Worm (Caenorhabditis elegans) whole organism, young adult: Measurements from ENCODE around the gene F40G9.5.

Source experiments
- C17E4.6 ChIP-seq: fragments of 200-800 bp; sonication (Bioruptor generic); IDR thresholded peaks from 2 replicates; pipeline ENCODE4 v1.3.6; 2022; ENCODE audit warnings: missing genetic modification reagents, missing genetic modification characterization, missing compliant biosample characterization
- K12H6.12 ChIP-seq: fragments of 200-800 bp; sonication (Bioruptor generic); optimal IDR thresholded peaks from 2 replicates; lab custom pipeline; 2018; ENCODE audit warnings: mild to moderate bottlenecking, missing genetic modification characterization, missing compliant biosample characterization
- akir-1 ChIP-seq: fragments of 200-800 bp; sonication (Bioruptor generic); optimal IDR thresholded peaks from 2 replicates; lab custom pipeline; 2018; ENCODE audit warnings: mild to moderate bottlenecking, missing genetic modification characterization, moderate library complexity, missing compliant biosample characterization
- dox-1 ChIP-seq: fragments of 200-800 bp; sonication (Bioruptor generic); IDR thresholded peaks from 2 replicates; pipeline ENCODE4 v1.3.6; 2022; ENCODE audit warnings: missing genetic modification reagents, missing genetic modification characterization, missing compliant biosample characterization
- rpc-1 ChIP-seq, 2 experiments: fragments of 150-350 bp in 1 of 2; sonication (generic microtip) in 1 of 2; optimal IDR thresholded peaks; 2 replicates each; lab custom pipeline; 2014 to 2018; ENCODE audit warnings: missing biosample characterization in 1 of 2, missing genetic modification characterization in 1 of 2, missing genetic modification reagents in 1 of 2, missing genotype in 1 of 2
- sea-2 ChIP-seq: fragments of 200-800 bp; sonication (Bioruptor generic); IDR thresholded peaks from 2 replicates; pipeline ENCODE4 v1.3.6; 2022; ENCODE audit warnings: missing genetic modification characterization, missing compliant biosample characterization
- snpc-4 ChIP-seq, 5 experiments: fragments of 150-350 bp in 1 of 5; sonication (generic microtip) in 4 of 5; optimal IDR thresholded peaks; 2 replicates each; lab custom pipeline; 2014 to 2018; ENCODE audit warnings: missing genetic modification characterization in 5 of 5, missing biosample characterization in 3 of 5, antibody characterized with exemption in 2 of 5, mild to moderate bottlenecking in 2 of 5, missing compliant biosample characterization in 2 of 5, missing genotype in 2 of 5, moderate library complexity in 2 of 5, missing genetic modification reagents in 1 of 5

DNA sequence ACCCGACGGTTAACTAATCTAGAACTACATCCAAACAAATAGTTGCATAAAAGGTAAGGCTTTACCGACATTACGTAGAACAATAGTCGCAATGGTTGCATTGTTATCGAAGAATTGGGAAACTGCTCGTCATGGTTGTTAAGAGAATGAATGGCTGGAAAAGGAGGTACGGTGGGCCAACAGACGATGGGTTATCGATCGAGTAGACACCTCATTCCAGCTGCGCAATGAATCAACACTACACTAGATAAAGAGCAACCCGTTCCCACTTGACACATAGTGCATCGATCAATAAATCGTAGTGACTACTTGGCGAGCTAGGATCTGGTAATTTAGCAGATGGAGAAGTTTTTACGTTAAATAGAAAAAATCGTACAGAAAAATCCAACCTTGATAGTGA, 36.0 kb upstream of the F40G9.5 start, which contains the start of the genes T17A3.12 and fbxb-83:
- TF ChIP-seq sea-2 = no peak
- TF ChIP-seq snpc-4 (GFP tag; optimal IDR thresholded peaks at IDR 0.05; lab: Kevin White, UChicago) = no peak
- no peak for TF ChIP-seq snpc-4 (tag; optimal IDR thresholded peaks at IDR 0.05; lab: Kevin White, UChicago)
- no peak for TF ChIP-seq C17E4.6 (GFP tag; lab: Robert Waterston, UW)
- no peak for TF ChIP-seq akir-1 (GFP tag; lab: Kevin White, UChicago)
- TF ChIP-seq K12H6.12 (tag; lab: Kevin White, UChicago) = no peak
- no peak for TF ChIP-seq dox-1 (GFP tag; lab: Robert Waterston, UW)
- no peak for TF ChIP-seq rpc-1 (optimal IDR thresholded peaks at IDR 0.05; lab: Kevin White, UChicago)
- no peak for TF ChIP-seq rpc-1 (tag; optimal IDR thresholded peaks at IDR 0.05; lab: Kevin White, UChicago)
